Worm (Caenorhabditis elegans) whole organism, L1 larva: Measurements from ENCODE around the gene C05C10.7.

Experiments
- hlh-17 ChIP-seq: fragments of 200-800 bp; sonication (Bioruptor generic); optimal IDR thresholded peaks from 2 replicates; lab custom pipeline; 2018; ENCODE audit warnings: missing genetic modification characterization, mild to moderate bottlenecking, missing compliant biosample characterization, moderate library complexity, borderline replicate concordance
- lin-35 ChIP-seq, 2 experiments: fragments of 150-350 bp; optimal IDR thresholded peaks; 2 replicates each; lab custom pipeline; 2014; ENCODE audit warnings: missing biosample characterization in 2 of 2, missing genetic modification characterization in 2 of 2, missing genetic modification reagents in 2 of 2
- mef-2 ChIP-seq: fragments of 150-350 bp; optimal IDR thresholded peaks from 2 replicates; lab custom pipeline; 2014; ENCODE audit warnings: missing biosample characterization, missing genetic modification characterization
- nhr-237 ChIP-seq: fragments of 150-350 bp; optimal IDR thresholded peaks from 2 replicates; lab custom pipeline; 2014; ENCODE audit warnings: missing biosample characterization, missing genetic modification characterization
- nhr-28 ChIP-seq: fragments of 150-350 bp; optimal IDR thresholded peaks from 2 replicates; lab custom pipeline; 2014; ENCODE audit warnings: missing biosample characterization, missing genetic modification characterization
- unc-130 ChIP-seq: fragments of 150-350 bp; optimal IDR thresholded peaks from 2 replicates; lab custom pipeline; 2017; ENCODE audit warnings: missing biosample characterization, missing genetic modification characterization, inconsistent platforms

DNA sequence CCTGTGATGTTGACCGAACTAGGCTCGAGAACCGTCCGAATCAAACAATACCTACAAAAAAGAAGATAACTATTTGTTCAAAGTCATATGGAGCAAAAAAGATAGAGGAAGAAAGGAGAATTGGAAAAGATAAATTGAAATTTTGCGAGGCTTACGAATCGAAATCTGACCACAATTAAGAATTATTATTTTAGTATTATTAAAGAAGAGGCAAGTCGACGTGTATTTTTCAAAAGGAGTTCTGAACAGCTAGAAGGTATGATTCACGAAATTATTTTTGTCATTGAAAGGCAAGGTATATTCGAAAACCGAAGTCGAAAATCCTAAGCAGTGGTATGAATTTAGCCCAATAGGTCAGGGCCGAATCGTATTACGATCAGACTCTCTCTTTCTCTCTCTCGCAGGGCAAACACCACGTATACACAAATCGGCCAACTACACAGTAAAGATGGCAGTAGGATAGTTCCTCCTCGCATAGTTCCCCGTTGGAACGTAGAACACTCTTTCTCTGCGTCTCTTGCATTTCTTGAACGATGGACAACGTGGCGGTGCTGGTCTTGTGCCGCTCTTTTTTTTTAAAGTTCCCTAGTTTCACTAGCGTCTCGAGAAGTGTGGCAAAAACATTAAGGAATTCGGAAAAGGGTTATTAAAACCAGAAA, 47.6 kb downstream of the C05C10.7 start, which contains the start of gene vgln-1:
- TF ChIP-seq nhr-237 (tag; lab: Kevin White, UChicago) (no peak), nhr-28 (tag; lab: Kevin White, UChicago) (no peak), unc-130 (tag; lab: Kevin White, UChicago) (no peak), lin-35 (GFP tag; optimal IDR thresholded peaks at IDR 0.05; lab: Kevin White, UChicago) (no peak), hlh-17 (no peak), mef-2 (tag; lab: Kevin White, UChicago) (no peak)
